Fruit fly (Drosophila melanogaster): ENCODE data around the gene RpS19a.

- no peak for TF ChIP-seq CG8478 (optimal IDR thresholded peaks at IDR 0.05)
- TF ChIP-seq usp (GFP tag; optimal IDR thresholded peaks at IDR 0.05) = no peak
- no peak for TF ChIP-seq pan (optimal IDR thresholded peaks at IDR 0.05)
- TF ChIP-seq Dll (optimal IDR thresholded peaks at IDR 0.05) = no peak
- no peak for TF ChIP-seq psq (optimal IDR thresholded peaks at IDR 0.05)
- no peak for TF ChIP-seq EcR (GFP tag; optimal IDR thresholded peaks at IDR 0.05)
Observed at dm6 chrX:16616773-16617738, 20.6 kb upstream of the RpS19a start.

All from whole organism.